Fruit fly (Drosophila melanogaster): ENCODE data around the gene indra.

indra gene

DNA sequence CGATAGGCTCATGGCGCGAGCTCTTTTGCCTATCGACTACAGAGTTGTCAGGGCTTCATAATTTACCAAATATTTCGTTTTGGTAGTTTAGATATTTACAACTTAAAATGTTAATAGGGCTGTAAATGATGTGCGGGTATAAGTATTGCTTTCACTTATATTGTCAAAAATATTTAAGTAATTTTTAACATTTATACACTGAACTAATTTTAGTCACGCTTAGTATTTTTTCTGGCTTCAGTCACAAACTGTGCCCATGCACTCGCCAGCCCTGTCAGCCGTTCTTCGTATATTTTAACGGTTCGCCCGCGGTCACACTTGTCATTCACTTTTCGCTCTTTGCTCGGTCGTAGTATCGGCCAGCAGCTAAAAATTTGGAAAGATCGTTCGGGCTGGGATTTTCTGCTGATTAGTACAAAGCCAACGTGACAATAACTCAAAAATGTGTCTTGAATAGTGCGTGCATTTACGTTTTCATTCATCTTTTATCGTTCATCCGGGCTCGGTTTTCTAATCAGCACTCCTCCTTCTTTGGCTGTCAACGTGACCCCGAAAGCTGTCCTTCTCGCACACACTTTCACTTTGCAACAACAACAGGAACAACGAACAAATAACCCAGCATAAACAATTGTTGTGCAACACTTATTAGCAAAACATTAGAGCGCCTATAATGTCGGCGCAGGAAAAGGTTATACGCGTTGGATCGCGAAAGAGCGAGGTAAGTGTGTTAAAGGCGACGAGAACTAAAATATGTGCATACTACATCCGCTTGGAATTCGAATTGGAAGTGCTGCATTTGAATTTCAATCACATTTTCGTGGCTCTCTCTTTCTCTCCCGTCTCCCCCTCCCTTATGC lies 7.4 kb downstream of the indra start, which contains the start of the genes Hmbs and CG2211 (continued):
- peak; percentile 83 for TF ChIP-seq lmd (GFP tag; IDR thresholded peaks at IDR 0.05)
- TF ChIP-seq CG15514 (GFP tag; optimal IDR thresholded peaks at IDR 0.05): peak; percentile 94
- TF ChIP-seq CTCF (GFP tag; optimal IDR thresholded peaks at IDR 0.05): peak; percentile 31
- no peak for TF ChIP-seq Sry-β (GFP tag; optimal IDR thresholded peaks at IDR 0.05)
- peak; percentile 91 for TF ChIP-seq ems (GFP tag; optimal IDR thresholded peaks at IDR 0.05)
- no peak for TF ChIP-seq pan (optimal IDR thresholded peaks at IDR 0.05)
- peak in 1 of 2 experiments; percentile 89 for TF ChIP-seq pan (GFP tag; optimal IDR thresholded peaks at IDR 0.05 in 1 of 2, IDR thresholded peaks at IDR 0.05 in 1 of 2)
- TF ChIP-seq CG8290 (GFP tag; optimal IDR thresholded peaks at IDR 0.05): peak; percentile 70
- peak; percentile 58 to 88 for TF ChIP-seq CG8290 (tag; optimal IDR thresholded peaks at IDR 0.05)
- peak; percentile 84 for TF ChIP-seq Sox102F (GFP tag; optimal IDR thresholded peaks at IDR 0.05)
- peak; percentile 75 for TF ChIP-seq Rx (GFP tag; IDR thresholded peaks at IDR 0.05)
- peak; percentile 90 for TF ChIP-seq Camta (GFP tag; optimal IDR thresholded peaks at IDR 0.05)
- peak; percentile 69 for TF ChIP-seq CG15011 (GFP tag; optimal IDR thresholded peaks at IDR 0.05)
- peak; percentile 89 for TF ChIP-seq CG2116 (GFP tag; optimal IDR thresholded peaks at IDR 0.05)
- TF ChIP-seq CG11456 (GFP tag; IDR thresholded peaks at IDR 0.05): peak; percentile 87; the same call in 2 of the 3 replicates
- TF ChIP-seq p53 (GFP tag; optimal IDR thresholded peaks at IDR 0.05): peak; percentile 7
- TF ChIP-seq dmrt11E (tag; optimal IDR thresholded peaks at IDR 0.05): peak; percentile 83
- peak; percentile 52 for TF ChIP-seq CG12071 (GFP tag; optimal IDR thresholded peaks at IDR 0.05)
- peak; percentile 82 for TF ChIP-seq CG1603 (tag; optimal IDR thresholded peaks at IDR 0.05)
- peak; percentile 74; the same call in 2 of the 3 replicates for TF ChIP-seq CG3726 (GFP tag; IDR thresholded peaks at IDR 0.05)
- peak; percentile 89 for TF ChIP-seq Xrp1 (GFP tag; IDR thresholded peaks at IDR 0.05)
- peak; percentile 85 for TF ChIP-seq CG11247 (GFP tag; IDR thresholded peaks at IDR 0.05)
- TF ChIP-seq vfl (GFP tag; optimal IDR thresholded peaks at IDR 0.05): peak; percentile 85
- peak in 1 of 2 experiments; percentile 90 for TF ChIP-seq Hr78 (GFP tag; optimal IDR thresholded peaks at IDR 0.05)
- TF ChIP-seq Tbp (GFP tag; optimal IDR thresholded peaks at IDR 0.05): no peak
- no peak for TF ChIP-seq mld (GFP tag; IDR thresholded peaks at IDR 0.05; ENCODE audit: partially characterized antibody)
- peak; percentile 65 for TF ChIP-seq HLHmδ (GFP tag; optimal IDR thresholded peaks at IDR 0.05)
- TF ChIP-seq CG14965 (GFP tag; optimal IDR thresholded peaks at IDR 0.05; ENCODE audit: borderline replicate concordance): no peak
- peak; percentile 26 for TF ChIP-seq CG6654 (GFP tag; optimal IDR thresholded peaks at IDR 0.05)
- TF ChIP-seq CG3163 (GFP tag; optimal IDR thresholded peaks at IDR 0.05): peak; percentile 77
- TF ChIP-seq klu (GFP tag; IDR thresholded peaks at IDR 0.05): peak; percentile 77
- peak; percentile 76 for TF ChIP-seq CG12769 (tag; optimal IDR thresholded peaks at IDR 0.05)
- TF ChIP-seq Poxn (GFP tag; IDR thresholded peaks at IDR 0.05): peak; percentile 18; the same call in 1 of the 2 replicates
- peak; percentile 81 for TF ChIP-seq CG30020 (tag; optimal IDR thresholded peaks at IDR 0.05)
- peak; percentile 93 for TF ChIP-seq trem (tag; optimal IDR thresholded peaks at IDR 0.05)
- peak; percentile 54 for TF ChIP-seq CG16813 (GFP tag; IDR thresholded peaks at IDR 0.05; ENCODE audit: partially characterized antibody)
- peak; percentile 79 for TF ChIP-seq al (GFP tag; IDR thresholded peaks at IDR 0.05)
- TF ChIP-seq B-H2 (GFP tag; optimal IDR thresholded peaks at IDR 0.05): peak; percentile 90
- peak; percentile 74 for TF ChIP-seq peb (GFP tag; IDR thresholded peaks at IDR 0.05)
- TF ChIP-seq CG1529 (GFP tag; optimal IDR thresholded peaks at IDR 0.05): peak; percentile 44
- TF ChIP-seq CG4328 (GFP tag; optimal IDR thresholded peaks at IDR 0.05): peak; percentile 88
- peak; percentile 80 for TF ChIP-seq CG1233 (GFP tag; optimal IDR thresholded peaks at IDR 0.05)
- TF ChIP-seq ab (GFP tag; optimal IDR thresholded peaks at IDR 0.05): peak; percentile 73
- peak; percentile 87 for TF ChIP-seq tx (GFP tag; optimal IDR thresholded peaks at IDR 0.05)
- TF ChIP-seq dysf (GFP tag; IDR thresholded peaks at IDR 0.05): peak; percentile 89
- peak; percentile 93 for TF ChIP-seq Chrac-16 (GFP tag; optimal IDR thresholded peaks at IDR 0.05)
- TF ChIP-seq TFAM (GFP tag; optimal IDR thresholded peaks at IDR 0.05): peak; percentile 45
- TF ChIP-seq CG1024 (GFP tag; IDR thresholded peaks at IDR 0.05): peak; percentile 75
- no peak for TF ChIP-seq ham (GFP tag; IDR thresholded peaks at IDR 0.05)
- TF ChIP-seq CG7556 (GFP tag; optimal IDR thresholded peaks at IDR 0.05): peak; percentile 53

Data from whole organism, embryonic.